Fruit fly (Drosophila melanogaster) whole organism, pupa: ENCODE data around the gene CG6236.

Experiments used
- CG13204 ChIP-seq: fragments of 200-800 bp; sonication (Bioruptor generic); optimal IDR thresholded peaks from 2 replicates; lab custom pipeline; 2018; ENCODE audit warnings: missing biosample characterization, mild to moderate bottlenecking, missing genetic modification characterization, moderate library complexity
- CG15710 ChIP-seq: fragments of 200-800 bp; sonication (Bioruptor generic); optimal IDR thresholded peaks from 2 replicates; lab custom pipeline; 2018; ENCODE audit warnings: missing biosample characterization, mild to moderate bottlenecking, missing genetic modification characterization, moderate library complexity
- CG17806 ChIP-seq: fragments of 200-800 bp; sonication (Bioruptor generic); optimal IDR thresholded peaks from 2 replicates; lab custom pipeline; 2018; ENCODE audit warnings: missing biosample characterization, mild to moderate bottlenecking, missing genetic modification characterization, moderate library complexity
- CG34367 ChIP-seq: fragments of 200-800 bp; sonication (Bioruptor generic); optimal IDR thresholded peaks from 2 replicates; lab custom pipeline; 2018; ENCODE audit warnings: missing biosample characterization, mild to moderate bottlenecking, missing genetic modification characterization
- EcR ChIP-seq: fragments of 200-800 bp; sonication (Bioruptor generic); optimal IDR thresholded peaks from 3 replicates; lab custom pipeline; 2019; ENCODE audit warnings: missing biosample characterization, missing genetic modification characterization, mild to moderate bottlenecking, moderate library complexity, missing genetic modification reagents
- Snoo ChIP-seq: fragments of 200-800 bp; sonication (Bioruptor generic); optimal IDR thresholded peaks from 3 replicates; lab custom pipeline; 2017; ENCODE audit warnings: missing biosample characterization, mild to moderate bottlenecking, missing genetic modification characterization, inconsistent platforms
- fd96Ca ChIP-seq: fragments of 200-800 bp; sonication (Bioruptor generic); IDR thresholded peaks from 3 replicates; pipeline ENCODE4 v1.3.6; 2022; ENCODE audit warnings: missing biosample characterization, missing genetic modification characterization
- rn ChIP-seq: fragments of 200-800 bp; sonication (Bioruptor generic); IDR thresholded peaks from 2 replicates; pipeline ENCODE4 v1.3.6; 2022; ENCODE audit warnings: missing biosample characterization, missing genetic modification characterization

dm6 chr3R:15297904-15298303 lies 30.2 kb downstream of the CG6236 start:
- TF ChIP-seq rn (GFP tag; lab: Robert Waterston, UW) (no peak), EcR (GFP tag; lab: Kevin White, UChicago) (no peak), Snoo (tag; lab: Kevin White, UChicago) (no peak), CG17806 (tag; lab: Kevin White, UChicago) (no peak), fd96Ca (GFP tag; lab: Robert Waterston, UW) (no peak), CG15710 (tag; lab: Kevin White, UChicago) (no peak), CG34367 (no peak), CG13204 (GFP tag; lab: Kevin White, UChicago) (no peak)
